Worm (Caenorhabditis elegans) whole organism, late embryonic: ENCODE data around the gene F48F7.5.
"Not testable (repeated sequence)": the region's sequence is repeated elsewhere in the genome, so short reads cannot be mapped to it uniquely, and the experiment has no call there.

ENCODE experiments used
- F13H6.1 ChIP-seq: sonication (generic microtip); optimal IDR thresholded peaks from 2 replicates; lab custom pipeline; 2016; ENCODE audit warnings: missing genetic modification characterization, missing compliant biosample characterization
- T23F11.4 ChIP-seq: fragments of 200-800 bp; sonication (Bioruptor generic); optimal IDR thresholded peaks from 2 replicates; lab custom pipeline; 2018; ENCODE audit warnings: mild to moderate bottlenecking, missing genetic modification characterization, missing compliant biosample characterization
- ceh-14 ChIP-seq: sonication (generic microtip); optimal IDR thresholded peaks from 2 replicates; lab custom pipeline; 2016; ENCODE audit warnings: missing genotype, missing genetic modification characterization, missing compliant biosample characterization
- ceh-18 ChIP-seq: sonication (generic microtip); optimal IDR thresholded peaks from 2 replicates; lab custom pipeline; 2016; ENCODE audit warnings: missing genetic modification characterization, missing compliant biosample characterization
- ceh-2 ChIP-seq: sonication (generic microtip); optimal IDR thresholded peaks from 2 replicates; lab custom pipeline; 2016; ENCODE audit warnings: missing genotype, missing genetic modification characterization, missing compliant biosample characterization
- ceh-22 ChIP-seq: sonication (generic microtip); optimal IDR thresholded peaks from 2 replicates; lab custom pipeline; 2017; ENCODE audit warnings: missing biosample characterization, missing genetic modification characterization
- ceh-30 ChIP-seq: fragments of 150-350 bp; optimal IDR thresholded peaks from 2 replicates; lab custom pipeline; 2014; ENCODE audit warnings: missing biosample characterization, missing genetic modification characterization
- ceh-31 ChIP-seq: sonication (generic microtip); optimal IDR thresholded peaks from 2 replicates; lab custom pipeline; 2016; ENCODE audit warnings: missing genetic modification characterization, missing compliant biosample characterization
- ceh-34 ChIP-seq: sonication (generic microtip); optimal IDR thresholded peaks from 2 replicates; lab custom pipeline; 2016; ENCODE audit warnings: mild to moderate bottlenecking, missing genetic modification characterization, missing compliant biosample characterization
- ceh-48 ChIP-seq: sonication (generic microtip); optimal IDR thresholded peaks from 2 replicates; lab custom pipeline; 2016; ENCODE audit warnings: missing genetic modification characterization, inconsistent platforms, missing compliant biosample characterization
- dve-1 ChIP-seq: sonication (generic microtip); optimal IDR thresholded peaks from 2 replicates; lab custom pipeline; 2017; ENCODE audit warnings: antibody characterized with exemption, mild to moderate bottlenecking, missing genetic modification characterization, missing compliant biosample characterization
- elt-2 ChIP-seq: sonication (generic microtip); optimal IDR thresholded peaks from 2 replicates; lab custom pipeline; 2016; ENCODE audit warnings: missing genetic modification reagents, missing genetic modification characterization, missing compliant biosample characterization
- eyg-1 ChIP-seq: sonication (generic microtip); optimal IDR thresholded peaks from 2 replicates; lab custom pipeline; 2016; ENCODE audit warnings: missing genotype, missing genetic modification characterization, missing compliant biosample characterization
- fkh-10 ChIP-seq: fragments of 150-350 bp; optimal IDR thresholded peaks from 2 replicates; lab custom pipeline; 2014; ENCODE audit warnings: missing biosample characterization, missing genetic modification reagents, missing genetic modification characterization
- hlh-30 ChIP-seq: sonication (generic microtip); optimal IDR thresholded peaks from 2 replicates; lab custom pipeline; 2017; ENCODE audit warnings: antibody characterized with exemption, missing genetic modification characterization, missing compliant biosample characterization; ENCODE audit not compliant: insufficient read depth
- madf-2 ChIP-seq: sonication (generic microtip); optimal IDR thresholded peaks from 2 replicates; lab custom pipeline; 2017; ENCODE audit warnings: missing genetic modification characterization, missing compliant biosample characterization
- nfya-1 ChIP-seq: sonication (generic microtip); optimal IDR thresholded peaks from 2 replicates; lab custom pipeline; 2017; ENCODE audit warnings: missing genetic modification characterization, mild to moderate bottlenecking, missing compliant biosample characterization, antibody characterized with exemption, moderate library complexity
- nhr-11 ChIP-seq: fragments of 150-350 bp; optimal IDR thresholded peaks from 2 replicates; lab custom pipeline; 2014; ENCODE audit warnings: missing biosample characterization, missing genetic modification characterization
- npax-4 ChIP-seq: sonication (generic microtip); optimal IDR thresholded peaks from 2 replicates; lab custom pipeline; 2016; ENCODE audit warnings: missing genetic modification characterization, missing compliant biosample characterization
- pag-3 ChIP-seq: sonication (generic microtip); optimal IDR thresholded peaks from 2 replicates; lab custom pipeline; 2016; ENCODE audit warnings: missing compliant biosample characterization, missing genetic modification characterization, borderline replicate concordance
- pha-2 ChIP-seq: sonication (generic microtip); optimal IDR thresholded peaks from 2 replicates; lab custom pipeline; 2017; ENCODE audit warnings: mild to moderate bottlenecking, missing genetic modification characterization, missing compliant biosample characterization
- ref-2 ChIP-seq: sonication (generic microtip); optimal IDR thresholded peaks from 2 replicates; lab custom pipeline; 2016; ENCODE audit warnings: missing genetic modification characterization, missing compliant biosample characterization
- sdc-2 ChIP-seq: sonication (generic microtip); optimal IDR thresholded peaks from 2 replicates; lab custom pipeline; 2016; ENCODE audit warnings: missing genotype, missing genetic modification characterization, missing compliant biosample characterization
- sox-4 ChIP-seq: sonication (generic microtip); optimal IDR thresholded peaks from 2 replicates; lab custom pipeline; 2017; ENCODE audit warnings: mild to moderate bottlenecking, missing genetic modification characterization, inconsistent platforms, missing compliant biosample characterization
- tbx-2 ChIP-seq: sonication (generic microtip); optimal IDR thresholded peaks from 2 replicates; lab custom pipeline; 2016; ENCODE audit warnings: missing genetic modification characterization, missing compliant biosample characterization
- unc-3 ChIP-seq, 2 experiments: fragments of 200-800 bp in 1 of 2; sonication (Bioruptor generic) in 1 of 2; sonication (generic microtip) in 1 of 2; conservative IDR thresholded peaks in 1 of 2; optimal IDR thresholded peaks in 1 of 2; 2 replicates each; pipeline versions ENCODE4 v1.3.6 to Lab custom; 2016 to 2022; ENCODE audit warnings: missing compliant biosample characterization in 2 of 2, missing genetic modification characterization in 2 of 2, missing genetic modification reagents in 1 of 2
- unc-42 ChIP-seq: sonication (generic microtip); optimal IDR thresholded peaks from 2 replicates; lab custom pipeline; 2016; ENCODE audit warnings: missing genotype, missing genetic modification characterization, missing compliant biosample characterization
- unc-55 ChIP-seq: sonication (generic microtip); optimal IDR thresholded peaks from 2 replicates; lab custom pipeline; 2017; ENCODE audit warnings: missing biosample characterization, missing genetic modification reagents, missing genetic modification characterization

Gene F48F7.5

ce11 chrX:13974448-13975071, 893 bp upstream of the F48F7.5 start:
- TF ChIP-seq nfya-1 (no peak), unc-55 (GFP tag; lab: Kevin White, UChicago) (peak; percentile 66)

- peak; percentile 52 for TF ChIP-seq ref-2 (tag; lab: Kevin White, UChicago)
- TF ChIP-seq ceh-34 (tag; lab: Kevin White, UChicago) = peak; percentile 15
- peak; percentile 89 for TF ChIP-seq ceh-48 (tag; lab: Kevin White, UChicago)
- peak; percentile 20 for TF ChIP-seq ceh-14
- peak; percentile 37 for TF ChIP-seq ceh-18 (tag; lab: Kevin White, UChicago)
- no peak for TF ChIP-seq T23F11.4 (GFP tag; lab: Kevin White, UChicago)
- TF ChIP-seq F13H6.1 = no peak
- TF ChIP-seq tbx-2 (tag; lab: Kevin White, UChicago) = peak; percentile 54
- no peak for TF ChIP-seq pha-2 (tag; lab: Kevin White, UChicago)
- peak; percentile 20 for TF ChIP-seq sox-4 (tag; lab: Kevin White, UChicago)
- peak; percentile 42 for TF ChIP-seq nfya-1
- TF ChIP-seq ceh-2 (tag; lab: Kevin White, UChicago) = peak; percentile 33
- peak; percentile 33 for TF ChIP-seq ceh-31 (tag; lab: Kevin White, UChicago)
- TF ChIP-seq eyg-1 = no peak
- no peak for TF ChIP-seq elt-2 (tag; lab: Kevin White, UChicago)
- peak; percentile 14 for TF ChIP-seq sdc-2
- peak; percentile 59 for TF ChIP-seq unc-42 (tag; lab: Kevin White, UChicago)
- peak; percentile 36 for TF ChIP-seq unc-55 (GFP tag; lab: Kevin White, UChicago)
Observed at ce11 chrX:13977439-13978118, 2.1 kb downstream of the F48F7.5 start, which contains the start of gene F48F7.6. Gene F48F7.6 (plus strand): TSS chrX:13977829.

- not testable (repeated sequence) for TF ChIP-seq hlh-30, madf-2, ceh-48 (tag; lab: Kevin White, UChicago)
Observed at ce11 chrX:13980417-13980816, 5.0 kb downstream of the F48F7.5 start, which contains the start of gene arrd-24. Gene arrd-24 (minus strand): TSS chrX:13980517.

- no peak for TF ChIP-seq fkh-10 (GFP tag; lab: Kevin White, UChicago)
- no peak for TF ChIP-seq ceh-31 (tag; lab: Kevin White, UChicago)
- no peak for TF ChIP-seq nfya-1
- TF ChIP-seq npax-4 = no peak
- TF ChIP-seq, all 69 proteins: peak for 0
Observed at ce11 chrX:13986307-13986706, 10.9 kb downstream of the F48F7.5 start, which contains the start of gene irld-24. Gene irld-24 (plus strand): TSS chrX:13986607.

- no peak for TF ChIP-seq unc-3 (GFP tag; conservative IDR thresholded peaks at IDR 0.05; lab: Robert Waterston, UW)
- no peak for TF ChIP-seq unc-3 (tag; optimal IDR thresholded peaks at IDR 0.05; lab: Kevin White, UChicago)
- TF ChIP-seq dve-1 (tag; lab: Kevin White, UChicago) = no peak
- TF ChIP-seq nhr-11 (tag; lab: Kevin White, UChicago) = no peak
- no peak for TF ChIP-seq ceh-22
- TF ChIP-seq ref-2 (tag; lab: Kevin White, UChicago) = no peak
- TF ChIP-seq pag-3 (tag; lab: Kevin White, UChicago) = no peak
Observed at ce11 chrX:13990680-13991079, 15.2 kb downstream of the F48F7.5 start, which contains the start of gene C31E10.11. Gene C31E10.11 (minus strand): TSS chrX:13990780.

ce11 chrX:13995803-13996388, 20.4 kb downstream of the F48F7.5 start, which contains the start of the genes C31E10.5 and C31E10.6:
Gene C31E10.5 (minus strand): TSS chrX:13995834.
Gene C31E10.6 (plus strand): TSS chrX:13996338.
- TF ChIP-seq ceh-30 (tag; lab: Kevin White, UChicago) (no peak), nhr-11 (tag; lab: Kevin White, UChicago) (no peak), elt-2 (tag; lab: Kevin White, UChicago) (peak; percentile 62), unc-42 (tag; lab: Kevin White, UChicago) (peak; percentile 7), nfya-1 (peak; percentile 57), ceh-31 (tag; lab: Kevin White, UChicago) (peak; percentile 28), tbx-2 (tag; lab: Kevin White, UChicago) (peak; percentile 19), unc-55 (GFP tag; lab: Kevin White, UChicago) (peak; percentile 79), npax-4 (no peak), ceh-34 (tag; lab: Kevin White, UChicago) (peak; percentile 9)
- TF ChIP-seq, all 69 proteins: peak for 7
